Worm (Caenorhabditis elegans) whole organism, young adult: ENCODE results near the gene M03C11.3.

Source experiments
- B0019.2 ChIP-seq: fragments of 200-800 bp; sonication (Bioruptor generic); conservative IDR thresholded peaks from 2 replicates; pipeline ENCODE4 v1.3.6; 2022; ENCODE audit warnings: missing genetic modification reagents, missing genetic modification characterization, missing compliant biosample characterization
- D2030.7 ChIP-seq: fragments of 200-800 bp; sonication (Bioruptor generic); IDR thresholded peaks from 2 replicates; pipeline ENCODE4 v1.3.6; 2022; ENCODE audit warnings: missing genetic modification reagents, missing genetic modification characterization, missing compliant biosample characterization
- F39B2.1 ChIP-seq: fragments of 200-800 bp; sonication (Bioruptor generic); IDR thresholded peaks from 2 replicates; pipeline ENCODE4 v1.3.6; 2022; ENCODE audit warnings: missing genetic modification reagents, missing genetic modification characterization, missing compliant biosample characterization
- F52B5.7 ChIP-seq: sonication (generic microtip); optimal IDR thresholded peaks from 2 replicates; lab custom pipeline; 2016; ENCODE audit warnings: mild to moderate bottlenecking, missing genetic modification characterization, missing compliant biosample characterization
- F55B11.4 ChIP-seq: sonication (generic microtip); optimal IDR thresholded peaks from 2 replicates; lab custom pipeline; 2016; ENCODE audit warnings: missing compliant biosample characterization, missing genetic modification characterization, borderline replicate concordance; ENCODE audit not compliant: insufficient read depth
- F57A8.1 ChIP-seq: fragments of 200-800 bp; sonication (Bioruptor generic); optimal IDR thresholded peaks from 2 replicates; lab custom pipeline; 2018; ENCODE audit warnings: mild to moderate bottlenecking, missing genetic modification characterization, moderate library complexity, missing compliant biosample characterization
- K12H6.12 ChIP-seq: fragments of 200-800 bp; sonication (Bioruptor generic); optimal IDR thresholded peaks from 2 replicates; lab custom pipeline; 2018; ENCODE audit warnings: mild to moderate bottlenecking, missing genetic modification characterization, missing compliant biosample characterization
- T07F8.4 ChIP-seq: sonication (generic microtip); optimal IDR thresholded peaks from 2 replicates; lab custom pipeline; 2016; ENCODE audit warnings: mild to moderate bottlenecking, missing genetic modification characterization, moderate library complexity, missing compliant biosample characterization
- Y53G8AR.9 ChIP-seq: fragments of 200-800 bp; sonication (Bioruptor generic); conservative IDR thresholded peaks from 2 replicates; pipeline ENCODE4 v1.3.6; 2022; ENCODE audit warnings: missing genetic modification reagents, missing genetic modification characterization, missing compliant biosample characterization
- Y79H2A.3 ChIP-seq: fragments of 200-800 bp; sonication (Bioruptor generic); conservative IDR thresholded peaks from 2 replicates; pipeline ENCODE4 v1.3.6; 2022; ENCODE audit warnings: missing genetic modification reagents, missing genetic modification characterization, missing compliant biosample characterization
- Y95B8A.8 ChIP-seq: fragments of 200-800 bp; sonication (Bioruptor generic); IDR thresholded peaks from 2 replicates; pipeline ENCODE4 v1.3.6; 2022; ENCODE audit warnings: missing genetic modification reagents, missing genetic modification characterization, missing compliant biosample characterization
- akir-1 ChIP-seq: fragments of 200-800 bp; sonication (Bioruptor generic); optimal IDR thresholded peaks from 2 replicates; lab custom pipeline; 2018; ENCODE audit warnings: mild to moderate bottlenecking, missing genetic modification characterization, moderate library complexity, missing compliant biosample characterization
- athp-1 ChIP-seq: sonication (generic microtip); optimal IDR thresholded peaks from 2 replicates; lab custom pipeline; 2017; ENCODE audit warnings: mild to moderate bottlenecking, missing genetic modification characterization, missing compliant biosample characterization
- attf-3 ChIP-seq: fragments of 200-800 bp; sonication (Bioruptor generic); conservative IDR thresholded peaks from 2 replicates; pipeline ENCODE4 v1.3.6; 2022; ENCODE audit warnings: missing genetic modification reagents, missing genetic modification characterization, missing compliant biosample characterization
- ceh-27 ChIP-seq: fragments of 200-800 bp; sonication (Bioruptor generic); optimal IDR thresholded peaks from 2 replicates; lab custom pipeline; 2018; ENCODE audit warnings: mild to moderate bottlenecking, missing genetic modification characterization, moderate library complexity, missing compliant biosample characterization
- ceh-58 ChIP-seq: fragments of 200-800 bp; sonication (Bioruptor generic); IDR thresholded peaks from 2 replicates; pipeline ENCODE4 v1.3.6; 2022; ENCODE audit warnings: missing genetic modification characterization, missing compliant biosample characterization
- ceh-91 ChIP-seq: fragments of 200-800 bp; sonication (Bioruptor generic); IDR thresholded peaks from 2 replicates; pipeline ENCODE4 v1.3.6; 2022; ENCODE audit warnings: missing genetic modification reagents, missing genetic modification characterization, missing compliant biosample characterization
- efl-1 ChIP-seq: fragments of 150-350 bp; optimal IDR thresholded peaks from 2 replicates; lab custom pipeline; 2014; ENCODE audit warnings: missing biosample characterization, missing genetic modification reagents, missing genetic modification characterization
- ekl-4 ChIP-seq: fragments of 200-800 bp; sonication (Bioruptor generic); IDR thresholded peaks from 2 replicates; pipeline ENCODE4 v1.3.6; 2022; ENCODE audit warnings: missing genetic modification reagents, missing genetic modification characterization, missing compliant biosample characterization
- him-1 ChIP-seq: sonication (generic microtip); optimal IDR thresholded peaks from 2 replicates; lab custom pipeline; 2016; ENCODE audit warnings: missing genotype, missing genetic modification reagents, missing genetic modification characterization, missing compliant biosample characterization
- hlh-26 ChIP-seq: fragments of 200-800 bp; sonication (Bioruptor generic); conservative IDR thresholded peaks from 2 replicates; pipeline ENCODE4 v1.3.6; 2022; ENCODE audit warnings: missing genetic modification reagents, missing genetic modification characterization, missing compliant biosample characterization
- hrde-1 ChIP-seq: sonication (generic microtip); optimal IDR thresholded peaks from 2 replicates; lab custom pipeline; 2016; ENCODE audit warnings: missing genetic modification characterization, mild to moderate bottlenecking, missing compliant biosample characterization, moderate library complexity, missing genotype, missing genetic modification reagents, borderline replicate concordance
- lag-1 ChIP-seq: fragments of 200-800 bp; sonication (Bioruptor generic); IDR thresholded peaks from 2 replicates; pipeline ENCODE4 v1.3.6; 2022; ENCODE audit warnings: missing genetic modification reagents, missing genetic modification characterization, missing compliant biosample characterization
- let-526 ChIP-seq: fragments of 200-800 bp; sonication (Bioruptor generic); IDR thresholded peaks from 2 replicates; pipeline ENCODE4 v1.3.6; 2022; ENCODE audit warnings: missing genetic modification reagents, missing genetic modification characterization, missing compliant biosample characterization
- let-607 ChIP-seq, 2 experiments: fragments of 200-800 bp in 1 of 2; sonication (Bioruptor generic) in 1 of 2; sonication (generic microtip) in 1 of 2; optimal IDR thresholded peaks; 2 replicates each; lab custom pipeline; 2016 to 2018; ENCODE audit warnings: mild to moderate bottlenecking in 2 of 2, missing compliant biosample characterization in 2 of 2, missing genetic modification characterization in 2 of 2, moderate library complexity in 2 of 2, missing genotype in 1 of 2
- lin-26 ChIP-seq: fragments of 200-800 bp; sonication (Bioruptor generic); IDR thresholded peaks from 2 replicates; pipeline ENCODE4 v1.3.6; 2022; ENCODE audit warnings: missing genetic modification reagents, missing genetic modification characterization, missing compliant biosample characterization
- lin-35 ChIP-seq, 3 experiments: fragments of 150-350 bp in 2 of 3; sonication (generic microtip) in 1 of 3; optimal IDR thresholded peaks; 2 replicates each; lab custom pipeline; 2014 to 2018; ENCODE audit warnings: missing biosample characterization in 3 of 3, missing genetic modification characterization in 3 of 3, missing genetic modification reagents in 3 of 3
- lsl-1 ChIP-seq: fragments of 200-800 bp; sonication (Bioruptor generic); optimal IDR thresholded peaks from 2 replicates; lab custom pipeline; 2018; ENCODE audit warnings: mild to moderate bottlenecking, missing genetic modification characterization, moderate library complexity, missing compliant biosample characterization
- madf-8 ChIP-seq: fragments of 200-800 bp; sonication (Bioruptor generic); conservative IDR thresholded peaks from 2 replicates; pipeline ENCODE4 v1.3.6; 2022; ENCODE audit warnings: missing genetic modification reagents, missing genetic modification characterization, missing compliant biosample characterization
- mcd-1 ChIP-seq: fragments of 200-800 bp; sonication (Bioruptor generic); IDR thresholded peaks from 2 replicates; pipeline ENCODE4 v1.3.6; 2022; ENCODE audit warnings: missing genetic modification reagents, missing genetic modification characterization, missing compliant biosample characterization
- mel-28 ChIP-seq: sonication (generic microtip); optimal IDR thresholded peaks from 2 replicates; lab custom pipeline; 2016; ENCODE audit warnings: borderline replicate concordance, mild to moderate bottlenecking, missing genetic modification characterization, missing compliant biosample characterization
- mxl-1 ChIP-seq: sonication (generic microtip); optimal IDR thresholded peaks from 2 replicates; lab custom pipeline; 2016; ENCODE audit warnings: missing genetic modification characterization, missing compliant biosample characterization
- nfyb-1 ChIP-seq: fragments of 200-800 bp; sonication (Bioruptor generic); IDR thresholded peaks from 2 replicates; pipeline ENCODE4 v1.3.6; 2022; ENCODE audit warnings: missing genetic modification reagents, missing genetic modification characterization, missing compliant biosample characterization
- nhr-27 ChIP-seq: fragments of 200-800 bp; sonication (Bioruptor generic); optimal IDR thresholded peaks from 2 replicates; lab custom pipeline; 2018; ENCODE audit warnings: mild to moderate bottlenecking, missing genetic modification characterization, moderate library complexity, missing compliant biosample characterization
- nhr-90 ChIP-seq: sonication (generic microtip); optimal IDR thresholded peaks from 2 replicates; lab custom pipeline; 2016; ENCODE audit warnings: missing genotype, mild to moderate bottlenecking, missing genetic modification characterization, missing compliant biosample characterization
- pbrm-1 ChIP-seq: fragments of 200-800 bp; sonication (Bioruptor generic); IDR thresholded peaks from 2 replicates; pipeline ENCODE4 v1.3.6; 2022; ENCODE audit warnings: missing genetic modification reagents, missing genetic modification characterization, missing compliant biosample characterization
- rcor-1 ChIP-seq: fragments of 200-800 bp; sonication (Bioruptor generic); IDR thresholded peaks from 2 replicates; pipeline ENCODE4 v1.3.6; 2022; ENCODE audit warnings: missing genetic modification reagents, missing genetic modification characterization, missing compliant biosample characterization
- snpc-1.3 ChIP-seq: sonication (generic microtip); optimal IDR thresholded peaks from 2 replicates; lab custom pipeline; 2017; ENCODE audit warnings: missing genetic modification characterization, mild to moderate bottlenecking, missing compliant biosample characterization, antibody characterized with exemption, moderate library complexity, missing genotype, missing genetic modification reagents; ENCODE audit not compliant: insufficient read depth
- snpc-3.4 ChIP-seq: sonication (generic microtip); optimal IDR thresholded peaks from 2 replicates; lab custom pipeline; 2017; ENCODE audit warnings: missing genetic modification characterization, mild to moderate bottlenecking, missing compliant biosample characterization, antibody characterized with exemption, moderate library complexity, missing genotype, missing genetic modification reagents
- tbx-9 ChIP-seq: sonication (generic microtip); optimal IDR thresholded peaks from 2 replicates; lab custom pipeline; 2016; ENCODE audit warnings: borderline replicate concordance, missing genetic modification characterization, inconsistent platforms, missing compliant biosample characterization
- tlf-1 ChIP-seq: fragments of 200-800 bp; sonication (Bioruptor generic); optimal IDR thresholded peaks from 2 replicates; lab custom pipeline; 2018; ENCODE audit warnings: mild to moderate bottlenecking, missing genetic modification characterization, missing compliant biosample characterization
- unc-130 ChIP-seq: sonication (generic microtip); optimal IDR thresholded peaks from 2 replicates; lab custom pipeline; 2016; ENCODE audit warnings: missing genetic modification reagents, missing genetic modification characterization, missing compliant biosample characterization
- unc-62 ChIP-seq: fragments of 150-350 bp; optimal IDR thresholded peaks from 2 replicates; lab custom pipeline; 2014; ENCODE audit warnings: missing biosample characterization, missing genetic modification reagents, missing genetic modification characterization
- ztf-18 ChIP-seq: sonication (generic microtip); optimal IDR thresholded peaks from 2 replicates; lab custom pipeline; 2016; ENCODE audit warnings: missing genotype, mild to moderate bottlenecking, missing genetic modification characterization, missing compliant biosample characterization
- ztf-25 ChIP-seq: fragments of 200-800 bp; sonication (Bioruptor generic); IDR thresholded peaks from 2 replicates; pipeline ENCODE4 v1.3.6; 2022; ENCODE audit warnings: missing genetic modification reagents, missing genetic modification characterization, missing compliant biosample characterization
- ztf-3 ChIP-seq: fragments of 200-800 bp; sonication (Bioruptor generic); optimal IDR thresholded peaks from 2 replicates; lab custom pipeline; 2018; ENCODE audit warnings: mild to moderate bottlenecking, missing genetic modification characterization, missing compliant biosample characterization
- ztf-6 ChIP-seq: fragments of 200-800 bp; sonication (Bioruptor generic); IDR thresholded peaks from 2 replicates; pipeline ENCODE4 v1.3.6; 2022; ENCODE audit warnings: missing genetic modification reagents, missing genetic modification characterization, missing compliant biosample characterization

M03C11.3 gene

ce11 chrIII:10461164-10461546, 56.3 kb downstream of the M03C11.3 start, which contains the start of gene atx-2 (continued):
- TF ChIP-seq lin-35 (GFP tag; optimal IDR thresholded peaks at IDR 0.05; lab: Kevin White, UChicago) = peak in 2 of 3 experiments; percentile 70 to 80
- TF ChIP-seq lag-1 = no peak
- TF ChIP-seq him-1 = no peak
- peak; percentile 95 for TF ChIP-seq pbrm-1
- peak; percentile 61 to 84 for TF ChIP-seq let-607 (tag; optimal IDR thresholded peaks at IDR 0.05; lab: Kevin White, UChicago)
- TF ChIP-seq ztf-3 (GFP tag; lab: Kevin White, UChicago) = no peak
- peak; percentile 93 for TF ChIP-seq nfyb-1 (GFP tag; lab: Robert Waterston, UW)
- TF ChIP-seq ztf-18 (tag; lab: Kevin White, UChicago) = peak; percentile 72
- peak; percentile 96 for TF ChIP-seq mcd-1 (GFP tag; lab: Robert Waterston, UW)
- TF ChIP-seq ceh-91 (GFP tag; lab: Robert Waterston, UW) = peak; percentile 85
- TF ChIP-seq hlh-26 = no peak
- TF ChIP-seq nhr-90 = peak; percentile 85
- TF ChIP-seq hrde-1 (tag; lab: Kevin White, UChicago) = peak; percentile 88
- TF ChIP-seq efl-1 (GFP tag; lab: Kevin White, UChicago) = peak; percentile 77
- TF ChIP-seq Y79H2A.3 (GFP tag; lab: Robert Waterston, UW) = peak; percentile 93
- peak; percentile 96 for TF ChIP-seq athp-1 (tag; lab: Kevin White, UChicago)
- TF ChIP-seq attf-3 (GFP tag; lab: Robert Waterston, UW) = peak; percentile 70
- TF ChIP-seq ceh-27 = peak; percentile 96
- TF ChIP-seq lin-26 (GFP tag; lab: Robert Waterston, UW) = peak; percentile 88
- peak; percentile 82 for TF ChIP-seq tlf-1 (GFP tag; lab: Kevin White, UChicago)
- TF ChIP-seq ztf-25 (GFP tag; lab: Robert Waterston, UW) = peak; percentile 96
- TF ChIP-seq D2030.7 (GFP tag; lab: Robert Waterston, UW) = peak; percentile 87
- peak; percentile 97 for TF ChIP-seq F52B5.7 (tag; lab: Kevin White, UChicago)
- TF ChIP-seq B0019.2 (GFP tag; lab: Robert Waterston, UW) = peak; percentile 50; the same call in 1 of the 2 replicates
- TF ChIP-seq lsl-1 (GFP tag; lab: Kevin White, UChicago) = peak; percentile 76
- no peak for TF ChIP-seq unc-62 (GFP tag; lab: Kevin White, UChicago)
- TF ChIP-seq K12H6.12 = peak; percentile 84
- no peak for TF ChIP-seq nhr-27 (tag; lab: Kevin White, UChicago)
- peak; percentile 67; the same call in 1 of the 2 replicates for TF ChIP-seq let-526 (GFP tag; lab: Robert Waterston, UW)
- peak; percentile 84 for TF ChIP-seq ekl-4 (GFP tag; lab: Robert Waterston, UW)
- no peak for TF ChIP-seq F55B11.4 (tag; lab: Kevin White, UChicago)
- TF ChIP-seq T07F8.4 = peak; percentile 1
- peak; percentile 58 for TF ChIP-seq snpc-1.3 (tag; lab: Kevin White, UChicago)
- TF ChIP-seq ztf-6 (GFP tag; lab: Robert Waterston, UW) = 0 out of 2 replicates have a peak, but pooled peaks have one; percentile 76
- TF ChIP-seq ceh-58 (GFP tag; lab: Robert Waterston, UW) = 0 out of 2 replicates have a peak, but pooled peaks have one; percentile 64
- TF ChIP-seq snpc-3.4 (tag; lab: Kevin White, UChicago) = peak; percentile 76
- TF ChIP-seq unc-130 = peak; percentile 55
- peak; percentile 42 for TF ChIP-seq mxl-1 (tag; lab: Kevin White, UChicago)
- peak; percentile 90 for TF ChIP-seq Y95B8A.8
- no peak for TF ChIP-seq tbx-9
- TF ChIP-seq F57A8.1 (GFP tag; lab: Kevin White, UChicago) = no peak
- TF ChIP-seq Y53G8AR.9 (GFP tag; lab: Robert Waterston, UW) = peak; percentile 87
- peak; percentile 61 for TF ChIP-seq madf-8 (GFP tag; lab: Robert Waterston, UW)
- peak; percentile 76 for TF ChIP-seq mel-28
- peak; percentile 91 for TF ChIP-seq rcor-1
- TF ChIP-seq F39B2.1 = 0 out of 2 replicates have a peak, but pooled peaks have one; percentile 48
- peak; percentile 47 for TF ChIP-seq akir-1 (GFP tag; lab: Kevin White, UChicago)
